Worm (Caenorhabditis elegans): Measurements from ENCODE around the gene asm-2.

DNA sequence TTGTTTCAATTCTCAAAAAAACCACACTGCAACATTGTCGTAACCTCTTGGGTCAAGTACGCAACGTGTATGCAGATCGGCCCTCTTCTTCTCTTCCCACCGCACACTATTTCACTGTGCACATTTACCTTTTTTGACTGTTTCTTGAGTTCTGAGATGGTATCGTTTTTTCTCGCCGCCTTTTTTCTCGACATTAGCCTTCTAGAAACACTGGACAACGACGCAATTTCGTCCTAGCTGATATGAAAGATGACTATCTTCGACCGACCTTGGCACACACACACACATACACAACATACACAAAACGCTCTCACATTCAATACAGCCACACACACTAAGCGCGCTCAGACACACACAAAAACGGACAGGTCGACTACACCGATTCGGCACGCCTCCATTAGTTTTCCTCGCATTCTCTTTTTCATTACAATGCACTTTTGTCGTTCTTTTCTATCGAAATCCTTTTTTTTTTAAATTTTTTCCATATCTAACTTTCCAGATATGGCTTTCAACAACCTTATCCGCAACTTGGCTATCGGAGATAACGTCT, 15.4 kb upstream of the asm-2 start, which contains the start of gene aco-1:
- TF ChIP-seq pha-4 (tag; optimal IDR thresholded peaks at IDR 0.05) (no peak), blmp-1 (tag; optimal IDR thresholded peaks at IDR 0.05) (no peak), M03D4.4 (tag; optimal IDR thresholded peaks at IDR 0.05) (peak; percentile 27), sptf-1 (tag; optimal IDR thresholded peaks at IDR 0.05) (peak; percentile 27), ces-1 (GFP tag; optimal IDR thresholded peaks at IDR 0.05) (no peak), nhr-28 (tag; optimal IDR thresholded peaks at IDR 0.05) (no peak)
